Worm (Caenorhabditis elegans) whole organism, young adult: ENCODE results near the gene rips-1.

Experiments used
- F10E7.11 ChIP-seq: sonication (generic microtip); optimal IDR thresholded peaks from 2 replicates; lab custom pipeline; 2017; ENCODE audit warnings: mild to moderate bottlenecking, missing genetic modification characterization, moderate library complexity, missing compliant biosample characterization
- F57C9.4 ChIP-seq: sonication (generic microtip); optimal IDR thresholded peaks from 2 replicates; lab custom pipeline; 2017; ENCODE audit warnings: mild to moderate bottlenecking, missing genetic modification characterization, missing compliant biosample characterization
- athp-1 ChIP-seq: sonication (generic microtip); optimal IDR thresholded peaks from 2 replicates; lab custom pipeline; 2017; ENCODE audit warnings: mild to moderate bottlenecking, missing genetic modification characterization, missing compliant biosample characterization
- cebp-2 ChIP-seq: fragments of 200-800 bp; sonication (Bioruptor generic); IDR thresholded peaks from 2 replicates; pipeline ENCODE4 v1.3.6; 2022; ENCODE audit warnings: missing genetic modification characterization, missing compliant biosample characterization
- let-607 ChIP-seq, 2 experiments: fragments of 200-800 bp in 1 of 2; sonication (Bioruptor generic) in 1 of 2; sonication (generic microtip) in 1 of 2; optimal IDR thresholded peaks; 2 replicates each; lab custom pipeline; 2016 to 2018; ENCODE audit warnings: mild to moderate bottlenecking in 2 of 2, missing compliant biosample characterization in 2 of 2, missing genetic modification characterization in 2 of 2, moderate library complexity in 2 of 2, missing genotype in 1 of 2
- ztf-6 ChIP-seq: fragments of 200-800 bp; sonication (Bioruptor generic); IDR thresholded peaks from 2 replicates; pipeline ENCODE4 v1.3.6; 2022; ENCODE audit warnings: missing genetic modification reagents, missing genetic modification characterization, missing compliant biosample characterization

DNA sequence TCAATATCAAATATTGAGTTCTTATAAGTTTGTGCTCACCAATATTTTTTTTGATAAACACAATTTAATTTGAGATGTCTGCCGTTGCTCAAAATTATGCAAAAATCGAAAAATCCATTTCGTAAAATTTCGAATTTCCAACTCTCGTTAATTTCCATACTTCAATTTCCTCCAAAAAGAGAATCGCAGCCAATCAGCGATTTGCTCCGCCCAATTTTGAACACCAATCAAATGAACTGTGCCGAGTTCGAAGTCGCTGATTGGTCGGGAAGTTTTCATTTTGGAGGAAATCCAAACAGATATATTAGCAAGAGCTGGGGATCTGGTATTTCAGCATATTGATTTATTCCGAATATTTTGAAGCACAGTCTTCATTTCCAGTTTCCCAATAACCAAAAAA is 36.0 kb downstream of the rips-1 start:
- TF ChIP-seq cebp-2 (GFP tag; lab: Robert Waterston, UW) (no peak), ztf-6 (GFP tag; lab: Robert Waterston, UW) (no peak), athp-1 (tag; lab: Kevin White, UChicago) (no peak), let-607 (tag; optimal IDR thresholded peaks at IDR 0.05; lab: Kevin White, UChicago) (no peak), F57C9.4 (tag; lab: Kevin White, UChicago) (no peak), F10E7.11 (tag; lab: Kevin White, UChicago) (no peak)
